Fruit fly (Drosophila melanogaster) whole organism, embryonic: ENCODE data around the gene CG34296.

ENCODE experiments used
- ATbp ChIP-seq: fragments of 200-800 bp; sonication (Bioruptor generic); optimal IDR thresholded peaks from 2 replicates; lab custom pipeline; 2017; ENCODE audit warnings: missing biosample characterization, mild to moderate bottlenecking, missing genetic modification characterization, missing genetic modification reagents
- CG10543 ChIP-seq: fragments of 200-800 bp; sonication (Bioruptor generic); optimal IDR thresholded peaks from 3 replicates; lab custom pipeline; 2017; ENCODE audit warnings: missing biosample characterization, mild to moderate bottlenecking, missing genetic modification characterization, moderate library complexity
- CG12299 ChIP-seq: fragments of 200-800 bp; sonication (Bioruptor generic); optimal IDR thresholded peaks from 2 replicates; lab custom pipeline; 2018; ENCODE audit warnings: missing biosample characterization, mild to moderate bottlenecking, missing genetic modification characterization
- CG1233 ChIP-seq: fragments of 200-800 bp; sonication (Bioruptor generic); optimal IDR thresholded peaks from 4 replicates; lab custom pipeline; 2018; ENCODE audit warnings: missing biosample characterization, mild to moderate bottlenecking, missing genetic modification characterization
- CG13123 ChIP-seq: fragments of 200-800 bp; sonication (Bioruptor generic); optimal IDR thresholded peaks from 2 replicates; lab custom pipeline; 2016; ENCODE audit warnings: missing biosample characterization, missing genetic modification characterization
- CG14860 ChIP-seq: fragments of 200-800 bp; sonication (Bioruptor generic); IDR thresholded peaks from 3 replicates; pipeline ENCODE4 v1.3.6; 2022; ENCODE audit warnings: missing biosample characterization, missing genetic modification characterization; ENCODE audit not compliant: partially characterized antibody
- CG15073 ChIP-seq: fragments of 200-800 bp; sonication (Bioruptor generic); optimal IDR thresholded peaks from 2 replicates; lab custom pipeline; 2016; ENCODE audit warnings: missing biosample characterization, missing genetic modification characterization
- CG15514 ChIP-seq: fragments of 200-800 bp; sonication (Bioruptor generic); optimal IDR thresholded peaks from 3 replicates; lab custom pipeline; 2017; ENCODE audit warnings: missing biosample characterization, missing genetic modification characterization, mild to moderate bottlenecking, moderate library complexity, missing genetic modification reagents
- CG1647 ChIP-seq: fragments of 200-800 bp; sonication (Bioruptor generic); optimal IDR thresholded peaks from 3 replicates; lab custom pipeline; 2016; ENCODE audit warnings: missing biosample characterization, missing genetic modification characterization
- CG2120 ChIP-seq: fragments of 200-800 bp; sonication (Bioruptor generic); optimal IDR thresholded peaks from 3 replicates; lab custom pipeline; 2016; ENCODE audit warnings: missing biosample characterization, missing genetic modification characterization
- CG2202 ChIP-seq: fragments of 200-800 bp; sonication (Bioruptor generic); optimal IDR thresholded peaks from 2 replicates; lab custom pipeline; 2018; ENCODE audit warnings: missing biosample characterization, mild to moderate bottlenecking, missing genetic modification characterization
- CG31441 ChIP-seq: fragments of 200-800 bp; sonication (Bioruptor generic); IDR thresholded peaks from 2 replicates; pipeline ENCODE4 v1.3.6; 2022; ENCODE audit warnings: missing biosample characterization, missing genetic modification characterization
- CG32532 ChIP-seq: fragments of 200-800 bp; sonication (Bioruptor generic); IDR thresholded peaks from 2 replicates; pipeline ENCODE4 v1.3.6; 2022; ENCODE audit warnings: missing biosample characterization, missing genetic modification characterization
- CG42726 ChIP-seq: fragments of 200-800 bp; sonication (Bioruptor generic); IDR thresholded peaks from 2 replicates; pipeline ENCODE4 v1.3.6; 2022; ENCODE audit warnings: missing biosample characterization, missing genetic modification characterization; ENCODE audit not compliant: partially characterized antibody
- Dfd ChIP-seq, 2 experiments: fragments of >200 bp; optimal IDR thresholded peaks; 2 replicates each; lab custom pipeline; 2017; ENCODE audit warnings: missing biosample characterization in 2 of 2, missing genetic modification characterization in 2 of 2
- Drgx ChIP-seq: fragments of 200-800 bp; sonication (Bioruptor generic); IDR thresholded peaks from 2 replicates; pipeline ENCODE4 v1.3.6; 2022; ENCODE audit warnings: missing biosample characterization, missing genetic modification characterization
- E2f2 ChIP-seq: fragments of 200-800 bp; sonication (Bioruptor generic); IDR thresholded peaks from 2 replicates; pipeline ENCODE4 v1.3.6; 2022; ENCODE audit warnings: missing biosample characterization, missing genetic modification characterization
- HHEX ChIP-seq: fragments of 200-800 bp; sonication (Bioruptor generic); optimal IDR thresholded peaks from 3 replicates; lab custom pipeline; 2017; ENCODE audit warnings: missing biosample characterization, mild to moderate bottlenecking, missing genetic modification characterization, missing genetic modification reagents
- HLH3B ChIP-seq: fragments of 200-800 bp; sonication (Bioruptor generic); IDR thresholded peaks from 2 replicates; pipeline ENCODE4 v1.3.6; 2022; ENCODE audit warnings: missing biosample characterization, missing genetic modification characterization
- Lhr ChIP-seq: fragments of 200-800 bp; sonication (Bioruptor generic); optimal IDR thresholded peaks from 3 replicates; lab custom pipeline; 2017; ENCODE audit warnings: mild to moderate bottlenecking, missing biosample characterization, missing genetic modification reagents, missing genetic modification characterization
- NK7.1 ChIP-seq: fragments of 200-800 bp; sonication (Bioruptor generic); optimal IDR thresholded peaks from 3 replicates; lab custom pipeline; 2016; ENCODE audit warnings: missing biosample characterization, missing genetic modification characterization
- NfI ChIP-seq: fragments of 200-800 bp; sonication (Bioruptor generic); optimal IDR thresholded peaks from 3 replicates; lab custom pipeline; 2018; ENCODE audit warnings: missing biosample characterization, mild to moderate bottlenecking, missing genetic modification characterization, moderate library complexity
- Optix ChIP-seq: fragments of 200-800 bp; sonication (Bioruptor generic); IDR thresholded peaks from 3 replicates; pipeline ENCODE4 v1.3.6; 2022; ENCODE audit warnings: missing biosample characterization, missing genetic modification characterization
- Rx ChIP-seq: fragments of 200-800 bp; sonication (Bioruptor generic); IDR thresholded peaks from 2 replicates; pipeline ENCODE4 v1.3.6; 2022; ENCODE audit warnings: missing biosample characterization, missing genetic modification characterization
- Xrp1 ChIP-seq: fragments of 200-800 bp; sonication (Bioruptor generic); IDR thresholded peaks from 2 replicates; pipeline ENCODE4 v1.3.6; 2022; ENCODE audit warnings: missing biosample characterization, missing genetic modification characterization
- ase ChIP-seq: fragments of 200-800 bp; sonication (Bioruptor generic); IDR thresholded peaks from 3 replicates; pipeline ENCODE4 v1.3.6; 2022; ENCODE audit warnings: missing biosample characterization, missing genetic modification characterization
- cg ChIP-seq: fragments of 200-800 bp; sonication (Bioruptor generic); optimal IDR thresholded peaks from 3 replicates; lab custom pipeline; 2019; ENCODE audit warnings: missing biosample characterization, mild to moderate bottlenecking, missing genetic modification characterization, moderate library complexity
- crol ChIP-seq: fragments of 200-800 bp; sonication (Bioruptor generic); IDR thresholded peaks from 2 replicates; pipeline ENCODE4 v1.3.6; 2022; ENCODE audit warnings: missing biosample characterization, missing genetic modification characterization
- gem ChIP-seq: fragments of 200-800 bp; sonication (Bioruptor generic); optimal IDR thresholded peaks from 2 replicates; lab custom pipeline; 2019; ENCODE audit warnings: missing biosample characterization, mild to moderate bottlenecking, missing genetic modification characterization, moderate library complexity
- kah ChIP-seq: fragments of 200-800 bp; sonication (Bioruptor generic); optimal IDR thresholded peaks from 2 replicates; lab custom pipeline; 2018; ENCODE audit warnings: missing biosample characterization, mild to moderate bottlenecking, missing genetic modification characterization
- lab ChIP-seq: fragments of 200-800 bp; sonication (Bioruptor generic); optimal IDR thresholded peaks from 3 replicates; lab custom pipeline; 2017; ENCODE audit warnings: missing biosample characterization, missing genetic modification characterization, mild to moderate bottlenecking, moderate library complexity, missing genetic modification reagents
- mirr ChIP-seq: fragments of 200-800 bp; sonication (Bioruptor generic); optimal IDR thresholded peaks from 3 replicates; lab custom pipeline; 2018; ENCODE audit warnings: missing biosample characterization, mild to moderate bottlenecking, missing genetic modification characterization
- onecut ChIP-seq: fragments of 200-800 bp; sonication (Bioruptor generic); IDR thresholded peaks from 2 replicates; pipeline ENCODE4 v1.3.6; 2022; ENCODE audit warnings: missing biosample characterization, missing genetic modification characterization
- otp ChIP-seq: fragments of 200-800 bp; sonication (Bioruptor generic); IDR thresholded peaks from 3 replicates; pipeline ENCODE4, ENCODE4 v1.3.6; 2022; ENCODE audit warnings: missing biosample characterization, missing genetic modification characterization
- pb ChIP-seq: fragments of 200-800 bp; sonication (Bioruptor generic); optimal IDR thresholded peaks from 3 replicates; lab custom pipeline; 2016; ENCODE audit warnings: missing biosample characterization, missing genetic modification characterization
- repo ChIP-seq: fragments of 200-800 bp; sonication (Bioruptor generic); optimal IDR thresholded peaks from 2 replicates; lab custom pipeline; 2016; ENCODE audit warnings: missing biosample characterization, missing genetic modification characterization
- row ChIP-seq: fragments of 200-800 bp; sonication (Bioruptor generic); IDR thresholded peaks from 3 replicates; pipeline ENCODE4 v1.3.6; 2022; ENCODE audit warnings: missing biosample characterization, missing genetic modification characterization
- slbo ChIP-seq: fragments of 200-800 bp; sonication (Bioruptor generic); IDR thresholded peaks from 2 replicates; pipeline ENCODE4 v1.3.6; 2022; ENCODE audit warnings: missing biosample characterization, missing genetic modification characterization
- slou ChIP-seq: fragments of 200-800 bp; sonication (Bioruptor generic); optimal IDR thresholded peaks from 3 replicates; lab custom pipeline; 2016; ENCODE audit warnings: missing biosample characterization, missing genetic modification characterization
- slp2 ChIP-seq: fragments of 200-800 bp; sonication (Bioruptor generic); optimal IDR thresholded peaks from 2 replicates; lab custom pipeline; 2016; ENCODE audit warnings: missing biosample characterization, missing genetic modification characterization

Gene CG34296

dm6 chr3R:29763154-29763553, 40.8 kb downstream of the CG34296 start (continued):
- peak; percentile 4 for TF ChIP-seq slp2 (GFP tag; lab: Kevin White, UChicago)
- no peak for TF ChIP-seq CG31441 (GFP tag; lab: Robert Waterston, UW)
- peak; percentile 9 for TF ChIP-seq lab (GFP tag; lab: Kevin White, UChicago)

- TF ChIP-seq Dfd (GFP tag; optimal IDR thresholded peaks at IDR 0.05; lab: Kevin White, UChicago) (no peak), slou (GFP tag; lab: Kevin White, UChicago) (no peak), Xrp1 (no peak), HHEX (GFP tag; lab: Kevin White, UChicago) (no peak), CG42726 (GFP tag; lab: Robert Waterston, UW) (no peak), row (GFP tag; lab: Robert Waterston, UW) (0 out of 3 replicates have a peak, but pooled peaks have one; percentile 11), crol (GFP tag; lab: Robert Waterston, UW) (0 out of 2 replicates have a peak, but pooled peaks have one; percentile 21), CG2202 (tag; lab: Kevin White, UChicago) (no peak), CG2120 (peak; percentile 18), CG10543 (GFP tag; lab: Kevin White, UChicago) (no peak), CG15514 (GFP tag; lab: Kevin White, UChicago) (no peak), ase (no peak), slbo (GFP tag; lab: Robert Waterston, UW) (peak; percentile 55; the same call in 1 of the 2 replicates), mirr (GFP tag; lab: Kevin White, UChicago) (no peak), CG14860 (GFP tag; lab: Robert Waterston, UW) (no peak), pb (no peak), CG32532 (peak; percentile 39; the same call in 1 of the 2 replicates), NfI (no peak), ATbp (GFP tag; lab: Kevin White, UChicago) (no peak), CG1233 (GFP tag; lab: Kevin White, UChicago) (no peak), Optix (GFP tag; lab: Robert Waterston, UW) (no peak), cg (GFP tag; lab: Kevin White, UChicago) (no peak), CG12299 (no peak), CG13123 (GFP tag; lab: Kevin White, UChicago) (no peak), kah (GFP tag; lab: Kevin White, UChicago) (no peak), repo (GFP tag; lab: Kevin White, UChicago) (no peak), CG15073 (GFP tag; lab: Kevin White, UChicago) (no peak), gem (peak; percentile 24), E2f2 (GFP tag; lab: Robert Waterston, UW) (no peak), Rx (GFP tag; lab: Robert Waterston, UW) (0 out of 2 replicates have a peak, but pooled peaks have one; percentile 3), CG1647 (GFP tag; lab: Kevin White, UChicago) (no peak), NK7.1 (GFP tag; lab: Kevin White, UChicago) (no peak), Lhr (GFP tag; lab: Kevin White, UChicago) (no peak), HLH3B (GFP tag; lab: Robert Waterston, UW) (0 out of 2 replicates have a peak, but pooled peaks have one; percentile 28), Drgx (GFP tag; lab: Robert Waterston, UW) (peak; percentile 6; the same call in 1 of the 2 replicates), onecut (GFP tag; lab: Robert Waterston, UW) (no peak), otp (GFP tag; lab: Robert Waterston, UW) (no peak)
These were observed 41.5 kb downstream of the CG34296 start for dm6 chr3R:29763804-29764203.
